Worm (Caenorhabditis elegans) whole organism, L4 larva: ENCODE measurements around the gene str-175.
A peak's percentile ranks its signal among the peaks of the same experiment; 100 is the strongest.

Source experiments
- F10B5.3 ChIP-seq: sonication (generic microtip); optimal IDR thresholded peaks from 2 replicates; lab custom pipeline; 2016; ENCODE audit warnings: mild to moderate bottlenecking, missing genetic modification characterization, missing compliant biosample characterization
- F26F4.8 ChIP-seq: fragments of 200-800 bp; sonication (Bioruptor generic); conservative IDR thresholded peaks from 2 replicates; pipeline ENCODE4 v1.3.6; 2022; ENCODE audit warnings: missing genetic modification characterization, missing compliant biosample characterization
- F49E8.2 ChIP-seq: sonication (generic microtip); optimal IDR thresholded peaks from 2 replicates; lab custom pipeline; 2016; ENCODE audit warnings: missing compliant biosample characterization, mild to moderate bottlenecking, missing genetic modification characterization, borderline replicate concordance
- R02D3.7 ChIP-seq: fragments of 150-350 bp; sonication (generic microtip); optimal IDR thresholded peaks from 3 replicates; lab custom pipeline; 2014; ENCODE audit warnings: missing biosample characterization, missing genetic modification characterization
- Y48G9A.11 ChIP-seq: fragments of 200-800 bp; sonication (Bioruptor generic); IDR thresholded peaks from 2 replicates; pipeline ENCODE4 v1.3.6; 2022; ENCODE audit warnings: missing genetic modification reagents, missing genetic modification characterization, missing compliant biosample characterization
- aha-1 ChIP-seq: fragments of 150-350 bp; peaks from one replicate; lab custom pipeline; 2014; ENCODE audit warnings: missing biosample characterization, missing genetic modification characterization
- ama-1 ChIP-seq: fragments of 150-350 bp; optimal IDR thresholded peaks from 2 replicates; lab custom pipeline; 2014; ENCODE audit warnings: inconsistent platforms, mixed read lengths
- arid-1 ChIP-seq: fragments of 200-800 bp; sonication (Bioruptor generic); conservative IDR thresholded peaks from 2 replicates; pipeline ENCODE4 v1.3.6; 2022; ENCODE audit warnings: missing genetic modification reagents, missing genetic modification characterization, missing compliant biosample characterization
- ceh-44 ChIP-seq: fragments of 200-800 bp; sonication (Bioruptor generic); IDR thresholded peaks from 2 replicates; pipeline ENCODE4 v1.3.6; 2022; ENCODE audit warnings: missing genetic modification reagents, missing genetic modification characterization, missing compliant biosample characterization
- daf-16 ChIP-seq, 3 experiments: sonication (generic microtip); optimal IDR thresholded peaks; 2 replicates each; lab custom pipeline; 2016 to 2017; ENCODE audit warnings: missing genetic modification characterization in 3 of 3, missing genetic modification reagents in 3 of 3, mild to moderate bottlenecking in 2 of 3, missing compliant biosample characterization in 2 of 3, missing biosample characterization in 1 of 3, moderate library complexity in 1 of 3
- daf-19 ChIP-seq: fragments of 200-800 bp; sonication (Bioruptor generic); conservative IDR thresholded peaks from 2 replicates; pipeline ENCODE4 v1.3.6; 2022; ENCODE audit warnings: missing genetic modification characterization, missing compliant biosample characterization
- daf-8 ChIP-seq: fragments of 200-800 bp; sonication (Bioruptor generic); IDR thresholded peaks from 2 replicates; pipeline ENCODE4 v1.3.6; 2022; ENCODE audit warnings: missing genetic modification characterization, missing compliant biosample characterization
- dpl-1 ChIP-seq: fragments of 150-350 bp; optimal IDR thresholded peaks from 2 replicates; lab custom pipeline; 2014; ENCODE audit warnings: missing biosample characterization, missing genetic modification reagents, missing genetic modification characterization
- duxl-1 ChIP-seq: sonication (generic microtip); optimal IDR thresholded peaks from 2 replicates; lab custom pipeline; 2016; ENCODE audit warnings: mild to moderate bottlenecking, missing genetic modification characterization, moderate library complexity, missing compliant biosample characterization; ENCODE audit not compliant: poor library complexity
- egl-43 ChIP-seq: fragments of 200-800 bp; sonication (Bioruptor generic); IDR thresholded peaks from 2 replicates; pipeline ENCODE4 v1.3.6; 2022; ENCODE audit warnings: missing genetic modification reagents, missing genetic modification characterization, missing compliant biosample characterization
- fos-1 ChIP-seq: fragments of 150-350 bp; optimal IDR thresholded peaks from 2 replicates; lab custom pipeline; 2014; ENCODE audit warnings: missing biosample characterization, missing genetic modification characterization
- hif-1 ChIP-seq, 2 experiments: sonication (generic microtip); optimal IDR thresholded peaks; 2 replicates each; lab custom pipeline; 2016 to 2017; ENCODE audit warnings: missing compliant biosample characterization in 2 of 2, missing genetic modification characterization in 2 of 2, missing genetic modification reagents in 2 of 2, missing genotype in 2 of 2, mild to moderate bottlenecking in 1 of 2
- hmg-1.1 ChIP-seq: fragments of 200-800 bp; sonication (Bioruptor generic); IDR thresholded peaks from 2 replicates; pipeline ENCODE4 v1.3.6; 2022; ENCODE audit warnings: missing genetic modification reagents, missing genetic modification characterization, missing compliant biosample characterization
- lin-13 ChIP-seq: fragments of 150-350 bp; optimal IDR thresholded peaks from 2 replicates; lab custom pipeline; 2014; ENCODE audit warnings: missing biosample characterization, missing genetic modification reagents, missing genetic modification characterization
- lin-29 ChIP-seq: fragments of 200-800 bp; sonication (Bioruptor generic); IDR thresholded peaks from 2 replicates; pipeline ENCODE4 v1.3.6; 2022; ENCODE audit warnings: missing genetic modification reagents, missing genetic modification characterization, missing compliant biosample characterization
- lir-3 ChIP-seq: sonication (generic microtip); optimal IDR thresholded peaks from 2 replicates; lab custom pipeline; 2016; ENCODE audit warnings: mild to moderate bottlenecking, missing genetic modification characterization, missing compliant biosample characterization
- madf-5 ChIP-seq, 2 experiments: fragments of 200-800 bp; sonication (Bioruptor generic); IDR thresholded peaks; 2 replicates each; pipeline ENCODE4 v1.3.6; 2022; ENCODE audit warnings: missing compliant biosample characterization in 2 of 2, missing genetic modification characterization in 2 of 2
- mdt-29 ChIP-seq: fragments of 200-800 bp; sonication (Bioruptor generic); IDR thresholded peaks from 2 replicates; pipeline ENCODE4 v1.3.6; 2022; ENCODE audit warnings: missing genetic modification reagents, missing genetic modification characterization, missing compliant biosample characterization
- mep-1 ChIP-seq: fragments of 150-350 bp; sonication (generic microtip); optimal IDR thresholded peaks from 3 replicates; lab custom pipeline; 2014; ENCODE audit warnings: missing biosample characterization, missing genetic modification characterization
- mes-2 ChIP-seq: sonication (generic microtip); optimal IDR thresholded peaks from 2 replicates; lab custom pipeline; 2016; ENCODE audit warnings: missing genotype, mild to moderate bottlenecking, missing genetic modification characterization, missing compliant biosample characterization; ENCODE audit not compliant: poor library complexity, severe bottlenecking
- mxl-2 ChIP-seq: fragments of 200-800 bp; sonication (Bioruptor generic); conservative IDR thresholded peaks from 2 replicates; pipeline ENCODE4 v1.3.6; 2022; ENCODE audit warnings: missing genetic modification reagents, missing genetic modification characterization, missing compliant biosample characterization
- mxl-3 ChIP-seq: fragments of 200-800 bp; sonication (Bioruptor generic); optimal IDR thresholded peaks from 2 replicates; lab custom pipeline; 2018; ENCODE audit warnings: mild to moderate bottlenecking, missing genetic modification characterization, missing compliant biosample characterization
- nhr-10 ChIP-seq: fragments of 150-350 bp; optimal IDR thresholded peaks from 2 replicates; lab custom pipeline; 2014; ENCODE audit warnings: missing biosample characterization, missing genetic modification characterization
- nhr-102 ChIP-seq: sonication (generic microtip); optimal IDR thresholded peaks from 2 replicates; lab custom pipeline; 2016; ENCODE audit warnings: mild to moderate bottlenecking, missing genetic modification characterization, moderate library complexity, missing compliant biosample characterization
- nhr-237 ChIP-seq: sonication (generic microtip); optimal IDR thresholded peaks from 2 replicates; lab custom pipeline; 2017; ENCODE audit warnings: missing biosample characterization, missing genetic modification characterization
- nhr-25 ChIP-seq: sonication (generic microtip); optimal IDR thresholded peaks from 2 replicates; lab custom pipeline; 2017; ENCODE audit warnings: missing genetic modification characterization, mild to moderate bottlenecking, missing compliant biosample characterization, antibody characterized with exemption, moderate library complexity, borderline replicate concordance; ENCODE audit not compliant: insufficient read depth
- nhr-28 ChIP-seq: fragments of 150-350 bp; optimal IDR thresholded peaks from 2 replicates; lab custom pipeline; 2014; ENCODE audit warnings: missing biosample characterization, missing genetic modification characterization
- nhr-48 ChIP-seq: sonication (generic microtip); optimal IDR thresholded peaks from 2 replicates; lab custom pipeline; 2016; ENCODE audit warnings: mild to moderate bottlenecking, missing genetic modification characterization, missing compliant biosample characterization
- nhr-77 ChIP-seq: fragments of 150-350 bp; optimal IDR thresholded peaks from 2 replicates; lab custom pipeline; 2014; ENCODE audit warnings: missing biosample characterization, missing genetic modification characterization
- rbr-2 ChIP-seq: sonication (generic microtip); optimal IDR thresholded peaks from 2 replicates; lab custom pipeline; 2016; ENCODE audit warnings: missing genotype, missing genetic modification characterization, missing compliant biosample characterization
- saeg-2 ChIP-seq: fragments of 200-800 bp; sonication (Bioruptor generic); IDR thresholded peaks from 2 replicates; pipeline ENCODE4 v1.3.6; 2022; ENCODE audit warnings: missing genetic modification reagents, missing genetic modification characterization, missing compliant biosample characterization
- snpc-1.2 ChIP-seq: fragments of 200-800 bp; sonication (Bioruptor generic); IDR thresholded peaks from 2 replicates; pipeline ENCODE4 v1.3.6; 2022; ENCODE audit warnings: missing genetic modification reagents, missing genetic modification characterization, missing compliant biosample characterization
- snpc-4 ChIP-seq: fragments of 150-350 bp; optimal IDR thresholded peaks from 2 replicates; lab custom pipeline; 2014; ENCODE audit warnings: missing biosample characterization, missing genetic modification characterization
- spr-1 ChIP-seq: sonication (generic microtip); optimal IDR thresholded peaks from 2 replicates; lab custom pipeline; 2016; ENCODE audit warnings: mild to moderate bottlenecking, missing genetic modification characterization, missing compliant biosample characterization
- unc-130 ChIP-seq: sonication (generic microtip); optimal IDR thresholded peaks from 2 replicates; lab custom pipeline; 2016; ENCODE audit warnings: missing genetic modification reagents, missing genetic modification characterization, missing compliant biosample characterization
- unc-39 ChIP-seq: sonication (generic microtip); optimal IDR thresholded peaks from 2 replicates; lab custom pipeline; 2017; ENCODE audit warnings: missing biosample characterization, missing genetic modification characterization
- ztf-11 ChIP-seq: fragments of 150-350 bp; optimal IDR thresholded peaks from 2 replicates; lab custom pipeline; 2014; ENCODE audit warnings: missing biosample characterization, missing genetic modification characterization

str-175 gene

ce11 chrIV:4885435-4885834 is 15.0 kb upstream of the str-175 start:
- peak; percentile 66; the same call in 1 of the 2 replicates for TF ChIP-seq F26F4.8 (GFP tag; lab: Robert Waterston, UW)
- peak; percentile 96 for TF ChIP-seq snpc-1.2
- no peak for TF ChIP-seq daf-8 (GFP tag; lab: Robert Waterston, UW)

ce11 chrIV:4883984-4884383 is 13.5 kb upstream of the str-175 start, which contains the start of gene str-166:
str-166 (plus strand) TSS chrIV:4884284.
- TF ChIP-seq mxl-2 (GFP tag; lab: Robert Waterston, UW) = no peak
- no peak for TF ChIP-seq ztf-11 (tag; lab: Kevin White, UChicago)
- no peak for TF ChIP-seq nhr-25 (tag; lab: Kevin White, UChicago)
- no peak for TF ChIP-seq hmg-1.1 (GFP tag; lab: Robert Waterston, UW)
- no peak for TF ChIP-seq unc-39 (tag; lab: Kevin White, UChicago)
- no peak for TF ChIP-seq dpl-1 (GFP tag; lab: Kevin White, UChicago)
- TF ChIP-seq hif-1 (tag; optimal IDR thresholded peaks at IDR 0.05; lab: Kevin White, UChicago) = no peak
- no peak for TF ChIP-seq saeg-2 (GFP tag; lab: Robert Waterston, UW)
- TF ChIP-seq lir-3 (tag; lab: Kevin White, UChicago) = no peak
- TF ChIP-seq nhr-10 (tag; lab: Kevin White, UChicago) = no peak
- no peak for TF ChIP-seq nhr-48
- TF ChIP-seq rbr-2 (tag; lab: Kevin White, UChicago) = no peak
- no peak for TF ChIP-seq nhr-237 (tag; lab: Kevin White, UChicago)
- no peak for TF ChIP-seq mxl-3

ce11 chrIV:4880634-4881033 is 10.2 kb upstream of the str-175 start:
- peak; percentile 100 for TF ChIP-seq snpc-1.2
- peak; percentile 100 for TF ChIP-seq ceh-44 (GFP tag; lab: Robert Waterston, UW)
- peak; percentile 89 for TF ChIP-seq snpc-4 (tag; lab: Kevin White, UChicago)
- no peak for TF ChIP-seq mxl-2 (GFP tag; lab: Robert Waterston, UW)
- TF ChIP-seq Y48G9A.11 (GFP tag; lab: Robert Waterston, UW) = no peak; the same call in 1 of the 2 replicates
- TF ChIP-seq mdt-29 (GFP tag; lab: Robert Waterston, UW) = peak; percentile 71; the same call in 1 of the 2 replicates
- peak; percentile 52 for TF ChIP-seq nhr-48
- no peak for TF ChIP-seq fos-1 (tag; lab: Kevin White, UChicago)
- TF ChIP-seq lin-29 (GFP tag; lab: Robert Waterston, UW) = no peak
- no peak for TF ChIP-seq madf-5 (GFP tag; IDR thresholded peaks at IDR 0.05; lab: Robert Waterston, UW)
- no peak for TF ChIP-seq mep-1 (tag; lab: Kevin White, UChicago)
- peak; percentile 43 for TF ChIP-seq duxl-1 (tag; lab: Kevin White, UChicago)
- no peak for TF ChIP-seq daf-19
- TF ChIP-seq nhr-102 (tag; lab: Kevin White, UChicago) = peak; percentile 81
- peak; percentile 57 for TF ChIP-seq rbr-2 (tag; lab: Kevin White, UChicago)
- TF ChIP-seq F10B5.3 = peak; percentile 18
- TF ChIP-seq mes-2 (tag; lab: Kevin White, UChicago) = no peak
- TF ChIP-seq aha-1 (tag; lab: Kevin White, UChicago) = peak; percentile 94
- TF ChIP-seq nhr-10 (tag; lab: Kevin White, UChicago) = peak; percentile 27
- peak; percentile 73 for TF ChIP-seq mxl-3
- TF ChIP-seq arid-1 (GFP tag; lab: Robert Waterston, UW) = peak; percentile 61
- no peak for TF ChIP-seq nhr-28 (tag; lab: Kevin White, UChicago)
- peak; percentile 48 for TF ChIP-seq lin-13 (GFP tag; lab: Kevin White, UChicago)
- no peak for TF ChIP-seq unc-39 (tag; lab: Kevin White, UChicago)
- TF ChIP-seq spr-1 (tag; lab: Kevin White, UChicago) = peak; percentile 16
- peak; percentile 94 for TF ChIP-seq F49E8.2 (tag; lab: Kevin White, UChicago)
- TF ChIP-seq nhr-77 (tag; lab: Kevin White, UChicago) = no peak
- TF ChIP-seq saeg-2 (GFP tag; lab: Robert Waterston, UW) = no peak
- TF ChIP-seq ama-1 (lab: Kevin White, UChicago) = peak; percentile 90
- TF ChIP-seq R02D3.7 (tag; lab: Kevin White, UChicago) = no peak
- no peak for TF ChIP-seq egl-43
- peak; percentile 58 for TF ChIP-seq unc-130 (GFP tag; lab: Kevin White, UChicago)
- peak in 1 of 2 experiments; percentile 79 for TF ChIP-seq daf-16 (GFP tag; optimal IDR thresholded peaks at IDR 0.05; lab: Kevin White, UChicago)
- peak; percentile 37 for TF ChIP-seq daf-16 (tag; optimal IDR thresholded peaks at IDR 0.05; lab: Kevin White, UChicago)
